Fruit fly (Drosophila melanogaster) whole organism, embryonic: ENCODE data around the gene CG3071.
A peak's percentile ranks its signal among the peaks of the same experiment; 100 is the strongest.

Experiments used
- Ada2b ChIP-seq: fragments of 200-800 bp; sonication (Bioruptor generic); IDR thresholded peaks from 2 replicates; pipeline ENCODE4 v1.3.6; 2022; ENCODE audit warnings: missing biosample characterization, missing genetic modification characterization
- Atf6 ChIP-seq: fragments of 200-800 bp; sonication (Bioruptor generic); IDR thresholded peaks from 2 replicates; pipeline ENCODE4 v1.3.6; 2022; ENCODE audit warnings: missing biosample characterization, missing genetic modification characterization
- CG10366 ChIP-seq: fragments of 200-800 bp; sonication (Bioruptor generic); IDR thresholded peaks from 2 replicates; pipeline ENCODE4 v1.3.6; 2022; ENCODE audit warnings: missing biosample characterization, missing genetic modification characterization
- CG11456 ChIP-seq: fragments of 200-800 bp; sonication (Bioruptor generic); IDR thresholded peaks from 3 replicates; pipeline ENCODE4 v1.3.6; 2022; ENCODE audit warnings: missing biosample characterization, missing genetic modification characterization
- CG13287 ChIP-seq: fragments of 200-800 bp; sonication (Bioruptor generic); IDR thresholded peaks from 2 replicates; pipeline ENCODE4 v1.3.6; 2022; ENCODE audit warnings: missing biosample characterization, missing genetic modification characterization; ENCODE audit not compliant: partially characterized antibody
- CG15479 ChIP-seq: fragments of 200-800 bp; sonication (Bioruptor generic); optimal IDR thresholded peaks from 3 replicates; lab custom pipeline; 2019; ENCODE audit warnings: missing biosample characterization, mild to moderate bottlenecking, missing genetic modification characterization, moderate library complexity
- CG1602 ChIP-seq: fragments of 200-800 bp; sonication (Bioruptor generic); optimal IDR thresholded peaks from 3 replicates; lab custom pipeline; 2016; ENCODE audit warnings: missing biosample characterization, missing genetic modification characterization
- CG1647 ChIP-seq: fragments of 200-800 bp; sonication (Bioruptor generic); optimal IDR thresholded peaks from 3 replicates; lab custom pipeline; 2016; ENCODE audit warnings: missing biosample characterization, missing genetic modification characterization
- CG16815 ChIP-seq: fragments of 200-800 bp; sonication (Bioruptor generic); optimal IDR thresholded peaks from 3 replicates; lab custom pipeline; 2017; ENCODE audit warnings: missing biosample characterization, mild to moderate bottlenecking, missing genetic modification characterization
- CG2202 ChIP-seq: fragments of 200-800 bp; sonication (Bioruptor generic); optimal IDR thresholded peaks from 2 replicates; lab custom pipeline; 2018; ENCODE audit warnings: missing biosample characterization, mild to moderate bottlenecking, missing genetic modification characterization
- CG30020 ChIP-seq: fragments of 200-800 bp; optimal IDR thresholded peaks from 2 replicates; lab custom pipeline; 2019; ENCODE audit warnings: missing biosample characterization, mild to moderate bottlenecking, missing genetic modification characterization, moderate library complexity
- CG34224 ChIP-seq: fragments of 200-800 bp; sonication (Bioruptor generic); IDR thresholded peaks from 3 replicates; pipeline ENCODE4 v1.3.6; 2022; ENCODE audit warnings: missing biosample characterization, missing genetic modification characterization; ENCODE audit not compliant: partially characterized antibody
- CG34376 ChIP-seq: fragments of 200-800 bp; sonication (Bioruptor generic); optimal IDR thresholded peaks from 2 replicates; lab custom pipeline; 2018; ENCODE audit warnings: missing biosample characterization, mild to moderate bottlenecking, missing genetic modification characterization
- CG4424 ChIP-seq: fragments of 200-800 bp; sonication (Bioruptor generic); optimal IDR thresholded peaks from 3 replicates; lab custom pipeline; 2016; ENCODE audit warnings: missing biosample characterization, missing genetic modification characterization
- CG4820 ChIP-seq: fragments of 200-800 bp; sonication (Bioruptor generic); optimal IDR thresholded peaks from 3 replicates; lab custom pipeline; 2016; ENCODE audit warnings: missing biosample characterization, missing genetic modification characterization
- CG5953 ChIP-seq: fragments of 200-800 bp; sonication (Bioruptor generic); IDR thresholded peaks from 2 replicates; pipeline ENCODE4 v1.3.6; 2022; ENCODE audit warnings: missing biosample characterization, missing genetic modification characterization
- CG6654 ChIP-seq: fragments of 200-800 bp; sonication (Bioruptor generic); optimal IDR thresholded peaks from 2 replicates; lab custom pipeline; 2017; ENCODE audit warnings: missing biosample characterization, mild to moderate bottlenecking, missing genetic modification characterization
- CG8281 ChIP-seq: fragments of 200-800 bp; sonication (Bioruptor generic); optimal IDR thresholded peaks from 2 replicates; lab custom pipeline; 2018; ENCODE audit warnings: missing biosample characterization, mild to moderate bottlenecking, missing genetic modification characterization, moderate library complexity
- CG8290 ChIP-seq, 3 experiments: fragments of 200-800 bp; sonication (Bioruptor generic); optimal IDR thresholded peaks; 2 replicates each; lab custom pipeline; 2016 to 2019; ENCODE audit warnings: missing biosample characterization in 3 of 3, missing genetic modification characterization in 3 of 3, mild to moderate bottlenecking in 2 of 3, moderate library complexity in 1 of 3
- CG8924 ChIP-seq: fragments of 200-800 bp; optimal IDR thresholded peaks from 3 replicates; lab custom pipeline; 2019; ENCODE audit warnings: missing biosample characterization, mild to moderate bottlenecking, missing genetic modification characterization, moderate library complexity
- CG9609 ChIP-seq: fragments of 200-800 bp; sonication (Bioruptor generic); optimal IDR thresholded peaks from 3 replicates; lab custom pipeline; 2016; ENCODE audit warnings: missing biosample characterization, missing genetic modification characterization
- CTCF ChIP-seq: fragments of 200-800 bp; sonication (Bioruptor generic); optimal IDR thresholded peaks from 2 replicates; lab custom pipeline; 2017; ENCODE audit warnings: missing biosample characterization, mild to moderate bottlenecking, missing genetic modification characterization, moderate library complexity
- D19B ChIP-seq: fragments of 200-800 bp; sonication (Bioruptor generic); optimal IDR thresholded peaks from 2 replicates; lab custom pipeline; 2017; ENCODE audit warnings: missing biosample characterization, mild to moderate bottlenecking, missing genetic modification characterization
- E2f2 ChIP-seq: fragments of 200-800 bp; sonication (Bioruptor generic); IDR thresholded peaks from 2 replicates; pipeline ENCODE4 v1.3.6; 2022; ENCODE audit warnings: missing biosample characterization, missing genetic modification characterization
- Elba2 ChIP-seq: fragments of 200-800 bp; sonication (Bioruptor generic); optimal IDR thresholded peaks from 3 replicates; lab custom pipeline; 2016; ENCODE audit warnings: missing biosample characterization, missing genetic modification characterization
- H15 ChIP-seq: fragments of 200-800 bp; sonication (Bioruptor generic); IDR thresholded peaks from 3 replicates; pipeline ENCODE4 v1.3.6; 2022; ENCODE audit warnings: missing biosample characterization, missing genetic modification characterization
- NC2α ChIP-seq: fragments of 200-800 bp; sonication (Bioruptor generic); optimal IDR thresholded peaks from 2 replicates; lab custom pipeline; 2016; ENCODE audit warnings: missing biosample characterization, missing genetic modification characterization
- Opbp ChIP-seq: fragments of 200-800 bp; sonication (Bioruptor generic); IDR thresholded peaks from 3 replicates; pipeline ENCODE4 v1.3.6; 2022; ENCODE audit warnings: missing biosample characterization, missing genetic modification characterization; ENCODE audit not compliant: partially characterized antibody
- Pdp1 ChIP-seq, 2 experiments: fragments of 200-800 bp; sonication (Bioruptor generic); optimal IDR thresholded peaks; 3 replicates each; lab custom pipeline; 2016; ENCODE audit warnings: missing biosample characterization in 2 of 2, missing genetic modification characterization in 2 of 2, mild to moderate bottlenecking in 1 of 2, moderate library complexity in 1 of 2
- Sin3A ChIP-seq: fragments of >200 bp; optimal IDR thresholded peaks from 2 replicates; lab custom pipeline; 2018
- bab2 ChIP-seq: fragments of 200-800 bp; sonication (Bioruptor generic); optimal IDR thresholded peaks from 2 replicates; lab custom pipeline; 2016; ENCODE audit warnings: missing biosample characterization, missing genetic modification characterization
- crc ChIP-seq: fragments of 200-800 bp; sonication (Bioruptor generic); optimal IDR thresholded peaks from 2 replicates; lab custom pipeline; 2016; ENCODE audit warnings: missing biosample characterization, missing genetic modification characterization
- crp ChIP-seq, 2 experiments: fragments of 200-800 bp; sonication (Bioruptor generic); optimal IDR thresholded peaks; 2 replicates in 1 of 2; 3 replicates in 1 of 2; lab custom pipeline; 2017; ENCODE audit warnings: missing biosample characterization in 2 of 2, missing genetic modification characterization in 2 of 2, mild to moderate bottlenecking in 1 of 2, moderate library complexity in 1 of 2
- esg ChIP-seq: fragments of 200-800 bp; sonication (Bioruptor generic); conservative IDR thresholded peaks from 2 replicates; pipeline ENCODE4 v1.3.6; 2022; ENCODE audit warnings: missing biosample characterization, missing genetic modification characterization
- gce ChIP-seq: fragments of 200-800 bp; sonication (Bioruptor generic); IDR thresholded peaks from 3 replicates; pipeline ENCODE4 v1.3.6; 2022; ENCODE audit warnings: missing biosample characterization, missing genetic modification characterization
- hb ChIP-seq: fragments of 200-800 bp; sonication (Bioruptor generic); IDR thresholded peaks from 3 replicates; pipeline ENCODE4 v1.3.6; 2022; ENCODE audit warnings: missing biosample characterization, missing genetic modification characterization; ENCODE audit not compliant: partially characterized antibody
- ind ChIP-seq: fragments of 200-800 bp; sonication (Bioruptor generic); optimal IDR thresholded peaks from 3 replicates; lab custom pipeline; 2016; ENCODE audit warnings: missing biosample characterization, missing genetic modification characterization
- kay ChIP-seq: fragments of 200-800 bp; sonication (Bioruptor generic); optimal IDR thresholded peaks from 2 replicates; lab custom pipeline; 2016; ENCODE audit warnings: missing biosample characterization, missing genetic modification characterization
- nmo ChIP-seq: fragments of 200-800 bp; sonication (Bioruptor generic); optimal IDR thresholded peaks from 2 replicates; lab custom pipeline; 2018; ENCODE audit warnings: missing biosample characterization, mild to moderate bottlenecking, missing genetic modification characterization, moderate library complexity
- pan ChIP-seq, 4 experiments: fragments of >200 bp in 3 of 4; fragments of 200-800 bp in 1 of 4; sonication (Bioruptor generic) in 1 of 4; optimal IDR thresholded peaks in 3 of 4; IDR thresholded peaks in 1 of 4; 2 replicates each; pipeline versions ENCODE4 v1.3.6 to Lab custom; 2017 to 2022; ENCODE audit warnings: missing biosample characterization in 2 of 4, missing genetic modification characterization in 2 of 4, mixed read lengths in 1 of 4
- row ChIP-seq: fragments of 200-800 bp; sonication (Bioruptor generic); IDR thresholded peaks from 3 replicates; pipeline ENCODE4 v1.3.6; 2022; ENCODE audit warnings: missing biosample characterization, missing genetic modification characterization
- sc ChIP-seq, 3 experiments: fragments of >200 bp in 2 of 3; fragments of 200-800 bp in 1 of 3; sonication (Bioruptor generic) in 1 of 3; optimal IDR thresholded peaks; 2 replicates in 2 of 3; 3 replicates in 1 of 3; lab custom pipeline; 2017; ENCODE audit warnings: mild to moderate bottlenecking in 1 of 3, missing biosample characterization in 1 of 3, missing genetic modification characterization in 1 of 3, missing genetic modification reagents in 1 of 3
- scrt ChIP-seq: fragments of 200-800 bp; sonication (Bioruptor generic); optimal IDR thresholded peaks from 2 replicates; lab custom pipeline; 2018; ENCODE audit warnings: missing biosample characterization, mild to moderate bottlenecking, missing genetic modification characterization, moderate library complexity
- shn ChIP-seq: fragments of 200-800 bp; sonication (Bioruptor generic); optimal IDR thresholded peaks from 3 replicates; lab custom pipeline; 2016; ENCODE audit warnings: missing biosample characterization, missing genetic modification characterization
- tap ChIP-seq: fragments of 200-800 bp; optimal IDR thresholded peaks from 3 replicates; lab custom pipeline; 2019; ENCODE audit warnings: missing biosample characterization, mild to moderate bottlenecking, missing genetic modification characterization, moderate library complexity
- vfl ChIP-seq: fragments of 200-800 bp; sonication (Bioruptor generic); optimal IDR thresholded peaks from 2 replicates; lab custom pipeline; 2016; ENCODE audit warnings: missing biosample characterization, missing genetic modification characterization
- zf30C ChIP-seq: fragments of 200-800 bp; sonication (Bioruptor generic); optimal IDR thresholded peaks from 3 replicates; lab custom pipeline; 2018; ENCODE audit warnings: missing biosample characterization, mild to moderate bottlenecking, missing genetic modification characterization
- zfh2 ChIP-seq: fragments of 200-800 bp; sonication (Bioruptor generic); optimal IDR thresholded peaks from 2 replicates; lab custom pipeline; 2016; ENCODE audit warnings: missing biosample characterization, missing genetic modification characterization

Gene CG3071

DNA sequence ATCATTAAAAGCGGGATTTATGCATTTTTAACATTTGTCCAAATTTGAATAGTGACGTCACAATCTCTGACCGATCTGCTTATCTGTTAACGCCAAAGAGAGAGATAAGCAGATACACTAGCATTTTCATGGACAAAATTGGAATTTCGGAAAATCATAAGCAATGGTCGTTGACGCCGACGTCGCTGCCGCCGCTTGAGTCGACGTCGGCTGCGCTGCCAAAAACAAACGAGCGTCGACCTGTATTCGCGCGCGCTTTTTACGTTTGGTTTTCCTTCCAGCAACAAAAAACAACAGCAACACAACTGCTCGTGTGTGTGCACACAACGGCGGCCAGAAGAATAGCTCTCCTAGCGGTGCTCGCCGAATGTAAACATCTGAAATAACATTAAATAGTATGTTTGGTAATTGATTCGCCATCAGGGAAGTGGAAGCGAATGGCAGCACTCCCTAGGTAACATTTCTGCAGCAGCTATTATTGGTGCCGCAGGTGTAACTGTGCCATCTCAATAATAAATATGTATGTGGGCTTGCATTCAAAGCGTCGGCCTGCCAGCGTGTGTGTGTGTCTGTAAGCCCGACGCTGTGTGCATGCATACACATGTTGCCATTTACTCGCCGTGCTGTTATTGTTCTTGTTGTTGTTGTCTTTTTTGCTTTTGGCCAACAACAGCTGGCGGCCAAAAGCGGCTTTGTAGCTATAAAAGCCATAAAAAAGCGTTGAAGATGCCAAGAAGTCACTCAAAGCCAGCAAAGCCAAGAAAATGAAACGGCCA is 37.8 kb downstream of the CG3071 start (continued):
- TF ChIP-seq CG2202 (tag; lab: Kevin White, UChicago) (peak; percentile 83), CG9609 (GFP tag; lab: Kevin White, UChicago) (peak; percentile 91), pan (optimal IDR thresholded peaks at IDR 0.05; lab: Kevin White, UChicago) (no peak), pan (GFP tag; optimal IDR thresholded peaks at IDR 0.05 in 1 of 2, IDR thresholded peaks at IDR 0.05 in 1 of 2) (peak in 1 of 2 experiments; percentile 98), kay (GFP tag; lab: Kevin White, UChicago) (peak; percentile 84), sc (optimal IDR thresholded peaks at IDR 0.05; lab: Kevin White, UChicago) (no peak), sc (GFP tag; optimal IDR thresholded peaks at IDR 0.05; lab: Kevin White, UChicago) (peak; percentile 93), Ada2b (GFP tag; lab: Robert Waterston, UW) (peak; percentile 95), CG8924 (peak; percentile 95), nmo (GFP tag; lab: Kevin White, UChicago) (peak; percentile 96), CG34224 (GFP tag; lab: Robert Waterston, UW) (no peak), CG11456 (GFP tag; lab: Robert Waterston, UW) (peak; percentile 97), E2f2 (GFP tag; lab: Robert Waterston, UW) (peak; percentile 83), bab2 (GFP tag; lab: Kevin White, UChicago) (peak; percentile 93), tap (tag; lab: Kevin White, UChicago) (peak; percentile 95), CG5953 (GFP tag; lab: Robert Waterston, UW) (peak; percentile 98), CG4424 (GFP tag; lab: Kevin White, UChicago) (peak; percentile 84), ind (peak; percentile 87), NC2α (GFP tag; lab: Kevin White, UChicago) (peak; percentile 90), Sin3A (no peak), row (GFP tag; lab: Robert Waterston, UW) (peak; percentile 94), CG4820 (peak; percentile 89), gce (GFP tag; lab: Robert Waterston, UW) (peak; percentile 97), CTCF (GFP tag; lab: Kevin White, UChicago) (peak; percentile 62), scrt (GFP tag; lab: Kevin White, UChicago) (peak; percentile 86), H15 (GFP tag; lab: Robert Waterston, UW) (peak; percentile 96), CG8290 (GFP tag; optimal IDR thresholded peaks at IDR 0.05; lab: Kevin White, UChicago) (peak; percentile 35), CG8290 (tag; optimal IDR thresholded peaks at IDR 0.05; lab: Kevin White, UChicago) (peak; percentile 10 to 100), CG16815 (GFP tag; lab: Kevin White, UChicago) (peak; percentile 95), shn (GFP tag; lab: Kevin White, UChicago) (peak; percentile 93), CG34376 (GFP tag; lab: Kevin White, UChicago) (peak; percentile 27), crc (GFP tag; lab: Kevin White, UChicago) (peak; percentile 76), zfh2 (GFP tag; lab: Kevin White, UChicago) (peak; percentile 87), CG30020 (tag; lab: Kevin White, UChicago) (peak; percentile 61), Atf6 (peak; percentile 95), Opbp (GFP tag; lab: Robert Waterston, UW) (peak; percentile 31; the same call in 1 of the 3 replicates), CG8281 (peak; percentile 86), CG13287 (GFP tag; lab: Robert Waterston, UW) (peak; percentile 17; the same call in 1 of the 2 replicates), zf30C (no peak), crp (GFP tag; optimal IDR thresholded peaks at IDR 0.05; lab: Kevin White, UChicago) (peak in 1 of 2 experiments; percentile 68), CG6654 (GFP tag; lab: Kevin White, UChicago) (peak; percentile 85), Pdp1 (GFP tag; optimal IDR thresholded peaks at IDR 0.05; lab: Kevin White, UChicago) (peak; percentile 84 to 90), esg (GFP tag; lab: Robert Waterston, UW) (peak; percentile 97), Elba2 (GFP tag; lab: Kevin White, UChicago) (peak; percentile 22), hb (no peak), CG10366 (GFP tag; lab: Robert Waterston, UW) (peak; percentile 98), CG1602 (GFP tag; lab: Kevin White, UChicago) (peak; percentile 90), vfl (GFP tag; lab: Kevin White, UChicago) (peak; percentile 88), CG15479 (GFP tag; lab: Kevin White, UChicago) (peak; percentile 44), D19B (GFP tag; lab: Kevin White, UChicago) (peak; percentile 75), CG1647 (GFP tag; lab: Kevin White, UChicago) (peak; percentile 83)
